Worm (Caenorhabditis elegans): ENCODE results near the gene ttr-48.

DNA sequence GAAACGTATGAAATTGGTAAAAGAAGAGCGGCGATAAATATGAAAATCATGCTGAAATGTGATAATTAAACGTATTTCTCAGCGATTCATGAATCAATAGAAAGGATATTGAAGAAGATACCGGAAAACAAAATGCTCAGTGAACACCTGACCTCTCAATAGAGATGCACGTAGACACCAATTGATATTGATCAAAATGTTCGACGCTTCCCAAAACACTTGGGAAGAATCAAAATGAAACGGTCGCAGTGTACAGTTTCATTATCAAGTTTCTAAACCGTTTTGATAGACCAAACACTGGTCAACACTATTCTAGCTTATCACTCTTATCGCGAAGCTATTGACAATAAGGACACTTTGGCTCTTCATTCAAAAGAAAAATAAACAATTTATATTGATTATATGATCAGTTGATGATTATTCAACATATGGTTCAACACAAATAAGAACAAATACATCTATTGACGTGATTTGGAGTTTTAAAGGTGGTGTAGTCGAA is at the start of gene ttr-48:
- TF ChIP-seq unc-86 (tag; optimal IDR thresholded peaks at IDR 0.05) (no peak), ceh-9 (tag; optimal IDR thresholded peaks at IDR 0.05) (no peak), fkh-10 (GFP tag; optimal IDR thresholded peaks at IDR 0.05) (no peak)

Measured in whole organism, late embryonic.